Worm (Caenorhabditis elegans) whole organism, young adult: Measurements from ENCODE around the gene T10G3.3.

Experiments
- B0261.1 ChIP-seq: sonication (generic microtip); optimal IDR thresholded peaks from 2 replicates; lab custom pipeline; 2016; ENCODE audit warnings: mild to moderate bottlenecking, missing genetic modification characterization, moderate library complexity, missing compliant biosample characterization
- D2030.7 ChIP-seq: fragments of 200-800 bp; sonication (Bioruptor generic); IDR thresholded peaks from 2 replicates; pipeline ENCODE4 v1.3.6; 2022; ENCODE audit warnings: missing genetic modification reagents, missing genetic modification characterization, missing compliant biosample characterization
- F33H1.4 ChIP-seq: fragments of 200-800 bp; sonication (Bioruptor generic); IDR thresholded peaks from 2 replicates; pipeline ENCODE4 v1.3.6; 2022; ENCODE audit warnings: missing genetic modification reagents, missing genetic modification characterization, missing compliant biosample characterization
- F52B5.7 ChIP-seq: sonication (generic microtip); optimal IDR thresholded peaks from 2 replicates; lab custom pipeline; 2016; ENCODE audit warnings: mild to moderate bottlenecking, missing genetic modification characterization, missing compliant biosample characterization
- F55B11.4 ChIP-seq: sonication (generic microtip); optimal IDR thresholded peaks from 2 replicates; lab custom pipeline; 2016; ENCODE audit warnings: missing compliant biosample characterization, missing genetic modification characterization, borderline replicate concordance; ENCODE audit not compliant: insufficient read depth
- K11D2.4 ChIP-seq: fragments of 200-800 bp; sonication (Bioruptor generic); IDR thresholded peaks from 2 replicates; pipeline ENCODE4 v1.3.6; 2022; ENCODE audit warnings: missing genetic modification reagents, missing genetic modification characterization, missing compliant biosample characterization
- T07F8.4 ChIP-seq: sonication (generic microtip); optimal IDR thresholded peaks from 2 replicates; lab custom pipeline; 2016; ENCODE audit warnings: mild to moderate bottlenecking, missing genetic modification characterization, moderate library complexity, missing compliant biosample characterization
- Y53G8AR.9 ChIP-seq: fragments of 200-800 bp; sonication (Bioruptor generic); conservative IDR thresholded peaks from 2 replicates; pipeline ENCODE4 v1.3.6; 2022; ENCODE audit warnings: missing genetic modification reagents, missing genetic modification characterization, missing compliant biosample characterization
- ama-1 ChIP-seq, 3 experiments: fragments of 150-350 bp in 1 of 3; sonication (generic microtip) in 2 of 3; optimal IDR thresholded peaks; 2 replicates each; lab custom pipeline; 2014 to 2018; ENCODE audit warnings: missing biosample characterization in 2 of 3, missing genetic modification characterization in 2 of 3, missing genetic modification reagents in 2 of 3
- cebp-2 ChIP-seq: fragments of 200-800 bp; sonication (Bioruptor generic); IDR thresholded peaks from 2 replicates; pipeline ENCODE4 v1.3.6; 2022; ENCODE audit warnings: missing genetic modification characterization, missing compliant biosample characterization
- ceh-100 ChIP-seq: fragments of 200-800 bp; sonication (Bioruptor generic); IDR thresholded peaks from 2 replicates; pipeline ENCODE4 v1.3.6; 2022; ENCODE audit warnings: missing genetic modification reagents, missing genetic modification characterization, missing compliant biosample characterization
- ceh-27 ChIP-seq: fragments of 200-800 bp; sonication (Bioruptor generic); optimal IDR thresholded peaks from 2 replicates; lab custom pipeline; 2018; ENCODE audit warnings: mild to moderate bottlenecking, missing genetic modification characterization, moderate library complexity, missing compliant biosample characterization
- ceh-40 ChIP-seq: fragments of 200-800 bp; sonication (Bioruptor generic); IDR thresholded peaks from 2 replicates; pipeline ENCODE4 v1.3.6; 2022; ENCODE audit warnings: missing genetic modification characterization, missing compliant biosample characterization
- ceh-91 ChIP-seq: fragments of 200-800 bp; sonication (Bioruptor generic); IDR thresholded peaks from 2 replicates; pipeline ENCODE4 v1.3.6; 2022; ENCODE audit warnings: missing genetic modification reagents, missing genetic modification characterization, missing compliant biosample characterization
- dpff-1 ChIP-seq: sonication (generic microtip); optimal IDR thresholded peaks from 2 replicates; lab custom pipeline; 2017; ENCODE audit warnings: mild to moderate bottlenecking, missing genetic modification characterization, missing compliant biosample characterization
- egrh-3 ChIP-seq: fragments of 200-800 bp; sonication (Bioruptor generic); IDR thresholded peaks from 2 replicates; pipeline ENCODE4 v1.3.6; 2022; ENCODE audit warnings: missing genetic modification reagents, missing genetic modification characterization, missing compliant biosample characterization
- ekl-4 ChIP-seq: fragments of 200-800 bp; sonication (Bioruptor generic); IDR thresholded peaks from 2 replicates; pipeline ENCODE4 v1.3.6; 2022; ENCODE audit warnings: missing genetic modification reagents, missing genetic modification characterization, missing compliant biosample characterization
- ets-4 ChIP-seq: fragments of 200-800 bp; sonication (Bioruptor generic); optimal IDR thresholded peaks from 2 replicates; lab custom pipeline; 2018; ENCODE audit warnings: mild to moderate bottlenecking, missing genetic modification characterization, missing compliant biosample characterization
- him-1 ChIP-seq: sonication (generic microtip); optimal IDR thresholded peaks from 2 replicates; lab custom pipeline; 2016; ENCODE audit warnings: missing genotype, missing genetic modification reagents, missing genetic modification characterization, missing compliant biosample characterization
- hlh-26 ChIP-seq: fragments of 200-800 bp; sonication (Bioruptor generic); conservative IDR thresholded peaks from 2 replicates; pipeline ENCODE4 v1.3.6; 2022; ENCODE audit warnings: missing genetic modification reagents, missing genetic modification characterization, missing compliant biosample characterization
- hmg-20 ChIP-seq: fragments of 200-800 bp; sonication (Bioruptor generic); IDR thresholded peaks from 2 replicates; pipeline ENCODE4 v1.3.6; 2022; ENCODE audit warnings: missing genetic modification reagents, missing genetic modification characterization, missing compliant biosample characterization
- lin-54 ChIP-seq: fragments of 200-800 bp; sonication (Bioruptor generic); optimal IDR thresholded peaks from 2 replicates; lab custom pipeline; 2018; ENCODE audit warnings: mild to moderate bottlenecking, missing genetic modification characterization, missing compliant biosample characterization
- madf-6 ChIP-seq: fragments of 200-800 bp; sonication (Bioruptor generic); IDR thresholded peaks from 2 replicates; pipeline ENCODE4 v1.3.6; 2022; ENCODE audit warnings: missing genetic modification reagents, missing genetic modification characterization, missing compliant biosample characterization
- madf-8 ChIP-seq: fragments of 200-800 bp; sonication (Bioruptor generic); conservative IDR thresholded peaks from 2 replicates; pipeline ENCODE4 v1.3.6; 2022; ENCODE audit warnings: missing genetic modification reagents, missing genetic modification characterization, missing compliant biosample characterization
- nhr-120 ChIP-seq: fragments of 200-800 bp; sonication (Bioruptor generic); IDR thresholded peaks from 2 replicates; pipeline ENCODE4 v1.3.6; 2022; ENCODE audit warnings: missing genetic modification characterization, missing compliant biosample characterization
- nhr-27 ChIP-seq: fragments of 200-800 bp; sonication (Bioruptor generic); optimal IDR thresholded peaks from 2 replicates; lab custom pipeline; 2018; ENCODE audit warnings: mild to moderate bottlenecking, missing genetic modification characterization, moderate library complexity, missing compliant biosample characterization
- rec-8 ChIP-seq, 2 experiments: sonication (generic microtip); optimal IDR thresholded peaks; 2 replicates each; lab custom pipeline; 2016; ENCODE audit warnings: mild to moderate bottlenecking in 2 of 2, missing genetic modification characterization in 2 of 2, missing genetic modification reagents in 2 of 2, missing genotype in 2 of 2, missing biosample characterization in 1 of 2, missing compliant biosample characterization in 1 of 2, moderate library complexity in 1 of 2
- rpc-1 ChIP-seq, 2 experiments: fragments of 150-350 bp in 1 of 2; sonication (generic microtip) in 1 of 2; optimal IDR thresholded peaks; 2 replicates each; lab custom pipeline; 2014 to 2018; ENCODE audit warnings: missing biosample characterization in 1 of 2, missing genetic modification characterization in 1 of 2, missing genetic modification reagents in 1 of 2, missing genotype in 1 of 2
- sdz-38 ChIP-seq: sonication (generic microtip); optimal IDR thresholded peaks from 2 replicates; lab custom pipeline; 2016; ENCODE audit warnings: missing genotype, missing genetic modification characterization, missing compliant biosample characterization
- snpc-4 ChIP-seq, 5 experiments: fragments of 150-350 bp in 1 of 5; sonication (generic microtip) in 4 of 5; optimal IDR thresholded peaks; 2 replicates each; lab custom pipeline; 2014 to 2018; ENCODE audit warnings: missing genetic modification characterization in 5 of 5, missing biosample characterization in 3 of 5, antibody characterized with exemption in 2 of 5, mild to moderate bottlenecking in 2 of 5, missing compliant biosample characterization in 2 of 5, missing genotype in 2 of 5, moderate library complexity in 2 of 5, missing genetic modification reagents in 1 of 5
- tbp1 ChIP-seq: fragments of 200-800 bp; sonication (Bioruptor generic); optimal IDR thresholded peaks from 2 replicates; lab custom pipeline; 2018; ENCODE audit warnings: mild to moderate bottlenecking, missing genetic modification characterization, missing compliant biosample characterization
- tbx-9 ChIP-seq: sonication (generic microtip); optimal IDR thresholded peaks from 2 replicates; lab custom pipeline; 2016; ENCODE audit warnings: borderline replicate concordance, missing genetic modification characterization, inconsistent platforms, missing compliant biosample characterization
- ztf-25 ChIP-seq: fragments of 200-800 bp; sonication (Bioruptor generic); IDR thresholded peaks from 2 replicates; pipeline ENCODE4 v1.3.6; 2022; ENCODE audit warnings: missing genetic modification reagents, missing genetic modification characterization, missing compliant biosample characterization
- ztf-26 ChIP-seq: sonication (generic microtip); optimal IDR thresholded peaks from 2 replicates; lab custom pipeline; 2017; ENCODE audit warnings: missing genetic modification characterization, missing compliant biosample characterization
- ztf-28 ChIP-seq: fragments of 200-800 bp; sonication (Bioruptor generic); IDR thresholded peaks from 2 replicates; pipeline ENCODE4 v1.3.6; 2022; ENCODE audit warnings: missing genetic modification reagents, missing genetic modification characterization, missing compliant biosample characterization

The T10G3.3 gene

ce11 chrV:13511618-13512017 is 21.6 kb upstream of the T10G3.3 start, which contains the start of gene avr-15:
TSS of gene avr-15 (minus strand) at chrV:13511718.
- TF ChIP-seq ztf-28 (no peak), hlh-26 (no peak), lin-54 (GFP tag; lab: Kevin White, UChicago) (no peak), ceh-91 (no peak), dpff-1 (no peak), cebp-2 (GFP tag; lab: Robert Waterston, UW) (no peak), hmg-20 (GFP tag; lab: Robert Waterston, UW) (no peak), F52B5.7 (no peak), nhr-27 (tag; lab: Kevin White, UChicago) (no peak), rpc-1 (optimal IDR thresholded peaks at IDR 0.05; lab: Kevin White, UChicago) (no peak), rpc-1 (tag; optimal IDR thresholded peaks at IDR 0.05; lab: Kevin White, UChicago) (no peak), F33H1.4 (GFP tag; lab: Robert Waterston, UW) (no peak)
- TF ChIP-seq, all 124 proteins: peak for 0

ce11 chrV:13509504-13509903 is 19.5 kb upstream of the T10G3.3 start:
- peak; percentile 56 for TF ChIP-seq B0261.1 (tag; lab: Kevin White, UChicago)
- peak; percentile 80 for TF ChIP-seq tbp1 (GFP tag; lab: Kevin White, UChicago)
- TF ChIP-seq madf-8 = 0 out of 2 replicates have a peak, but pooled peaks have one; percentile 17
- TF ChIP-seq rec-8 (tag; optimal IDR thresholded peaks at IDR 0.05; lab: Kevin White, UChicago) = peak in 1 of 2 experiments; percentile 13
- TF ChIP-seq him-1 = peak; percentile 11
- TF ChIP-seq rpc-1 (optimal IDR thresholded peaks at IDR 0.05; lab: Kevin White, UChicago) = peak; percentile 46
- TF ChIP-seq rpc-1 (tag; optimal IDR thresholded peaks at IDR 0.05; lab: Kevin White, UChicago) = peak; percentile 74
- peak; percentile 40; the same call in 1 of the 2 replicates for TF ChIP-seq D2030.7
- TF ChIP-seq ztf-25 (GFP tag; lab: Robert Waterston, UW) = 0 out of 2 replicates have a peak, but pooled peaks have one; percentile 63
- TF ChIP-seq, all 124 proteins: peak for 8; not testable (repeated sequence) for 116

- TF ChIP-seq him-1 (peak; percentile 38), tbp1 (GFP tag; lab: Kevin White, UChicago) (peak; percentile 77), B0261.1 (tag; lab: Kevin White, UChicago) (peak; percentile 46), rpc-1 (optimal IDR thresholded peaks at IDR 0.05; lab: Kevin White, UChicago) (peak; percentile 37), rpc-1 (tag; optimal IDR thresholded peaks at IDR 0.05; lab: Kevin White, UChicago) (peak; percentile 70)
- TF ChIP-seq, all 124 proteins: peak for 4; not testable (repeated sequence) for 120
These were observed 17.1 kb upstream of the T10G3.3 start for ce11 chrV:13507078-13507477.

ce11 chrV:13506321-13506720 is 16.3 kb upstream of the T10G3.3 start, which contains the start of gene R11G10.4:
TSS of gene R11G10.4 (plus strand) at chrV:13506621.
- no peak for TF ChIP-seq ama-1 (optimal IDR thresholded peaks at IDR 0.05; lab: Kevin White, UChicago)
- TF ChIP-seq ama-1 (GFP tag; optimal IDR thresholded peaks at IDR 0.05; lab: Kevin White, UChicago) = no peak
- TF ChIP-seq K11D2.4 = no peak
- TF ChIP-seq ceh-100 = no peak

ce11 chrV:13499227-13499626 is 9.2 kb upstream of the T10G3.3 start:
- TF ChIP-seq F55B11.4 (no peak), tbp1 (GFP tag; lab: Kevin White, UChicago) (no peak), ets-4 (no peak), ztf-28 (no peak), nhr-120 (GFP tag; lab: Robert Waterston, UW) (no peak), ztf-26 (tag; lab: Kevin White, UChicago) (no peak), ceh-40 (GFP tag; lab: Robert Waterston, UW) (no peak), Y53G8AR.9 (no peak), ekl-4 (GFP tag; lab: Robert Waterston, UW) (no peak), ceh-27 (no peak), egrh-3 (no peak), dpff-1 (no peak), sdz-38 (tag; lab: Kevin White, UChicago) (no peak), tbx-9 (no peak), madf-6 (GFP tag; lab: Robert Waterston, UW) (no peak), T07F8.4 (tag; lab: Kevin White, UChicago) (no peak), snpc-4 (GFP tag; optimal IDR thresholded peaks at IDR 0.05; lab: Kevin White, UChicago) (no peak), snpc-4 (tag; optimal IDR thresholded peaks at IDR 0.05; lab: Kevin White, UChicago) (no peak), ceh-100 (no peak)
